Worm (Caenorhabditis elegans): ENCODE results near the gene aldo-2.

ce11 chrIII:5839147-5839546, 37.3 kb downstream of the aldo-2 start:
- no peak for TF ChIP-seq dmd-4 (tag; optimal IDR thresholded peaks at IDR 0.05; ENCODE audit: borderline replicate concordance)
- TF ChIP-seq pqm-1 (tag; optimal IDR thresholded peaks at IDR 0.05), result no peak
- no peak for TF ChIP-seq pha-4 (tag; optimal IDR thresholded peaks at IDR 0.05)
- TF ChIP-seq sdc-2 (tag; optimal IDR thresholded peaks at IDR 0.05), result no peak
- no peak for TF ChIP-seq nfya-1 (tag; optimal IDR thresholded peaks at IDR 0.05)
- TF ChIP-seq lin-11 (tag; optimal IDR thresholded peaks at IDR 0.05), result no peak
- TF ChIP-seq unc-3 (GFP tag; conservative IDR thresholded peaks at IDR 0.05), result no peak
- no peak for TF ChIP-seq unc-3 (tag; optimal IDR thresholded peaks at IDR 0.05)
- TF ChIP-seq fax-1 (tag; optimal IDR thresholded peaks at IDR 0.05), result no peak
